Fruit fly (Drosophila melanogaster): ENCODE data around the gene CG11670.

DNA sequence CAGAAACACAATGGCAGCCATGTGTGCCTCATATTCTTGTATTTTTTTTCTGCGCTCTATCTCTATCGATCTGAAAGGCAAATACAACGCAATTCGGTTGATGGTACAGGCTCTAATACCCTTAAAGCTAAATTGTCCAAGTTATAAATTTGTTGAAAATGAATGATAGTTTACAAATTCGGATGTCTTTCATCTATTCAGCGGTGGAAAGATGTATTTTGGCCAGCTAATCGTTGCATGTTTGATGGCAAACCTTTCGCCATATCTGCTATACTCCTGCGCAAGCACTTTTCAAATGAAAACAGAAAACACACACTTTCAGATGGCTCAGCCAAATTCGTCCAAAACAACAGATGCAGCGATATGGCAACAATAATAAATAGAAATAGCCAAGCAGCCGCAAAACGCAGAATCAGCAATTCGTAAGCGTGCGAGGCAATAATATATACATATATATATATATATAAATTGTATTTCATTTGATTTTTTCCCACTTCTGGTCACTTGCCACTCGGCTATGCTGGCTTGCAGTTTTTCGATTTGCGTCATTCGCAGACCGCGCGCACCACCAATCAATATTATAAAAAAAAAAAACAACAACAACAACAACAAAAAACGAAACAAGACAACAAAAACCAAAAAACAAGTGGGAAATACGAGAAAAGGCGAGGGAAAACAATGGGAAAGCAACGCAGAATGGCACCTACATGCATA, 27.5 kb upstream of the CG11670 start:
- TF ChIP-seq psq (optimal IDR thresholded peaks at IDR 0.05) (no peak), usp (GFP tag; optimal IDR thresholded peaks at IDR 0.05) (no peak), CG8478 (optimal IDR thresholded peaks at IDR 0.05) (no peak), Dll (optimal IDR thresholded peaks at IDR 0.05) (no peak), pan (optimal IDR thresholded peaks at IDR 0.05) (no peak)

Data from whole organism.